Worm (Caenorhabditis elegans): ENCODE results near the gene R05D3.3.

DNA sequence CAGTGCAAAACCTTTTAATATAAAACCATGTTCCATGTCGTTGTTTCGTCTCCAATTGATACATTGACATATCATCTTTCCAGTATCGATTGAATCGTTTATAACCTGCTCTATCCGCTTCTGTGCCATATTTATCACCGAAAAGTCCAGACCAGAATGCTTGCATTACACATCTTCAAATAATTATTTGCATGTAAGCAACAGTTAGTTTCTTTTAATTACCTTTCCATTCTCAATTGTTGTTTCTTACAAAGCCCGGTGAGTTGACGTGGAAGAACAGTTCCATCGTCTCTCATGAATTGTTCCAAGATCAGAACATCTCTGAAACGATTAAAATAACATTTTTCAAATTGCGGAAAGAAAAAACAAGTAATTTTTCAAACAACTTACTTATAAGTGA is 32.6 kb upstream of the R05D3.3 start, which contains the start of gene iglr-2:
- TF ChIP-seq nfya-1 (tag; optimal IDR thresholded peaks at IDR 0.05) (no peak), dve-1 (tag; optimal IDR thresholded peaks at IDR 0.05) (no peak), pha-4 (tag; optimal IDR thresholded peaks at IDR 0.05) (no peak), ceh-45 (GFP tag; IDR thresholded peaks at IDR 0.05) (no peak), fkh-10 (GFP tag; optimal IDR thresholded peaks at IDR 0.05) (no peak), K09A11.1 (tag; optimal IDR thresholded peaks at IDR 0.05; ENCODE audit: insufficient read depth) (no peak), nhr-11 (tag; optimal IDR thresholded peaks at IDR 0.05) (no peak), hlh-8 (tag; optimal IDR thresholded peaks at IDR 0.05) (no peak), pag-3 (tag; optimal IDR thresholded peaks at IDR 0.05; ENCODE audit: borderline replicate concordance) (no peak), F13H6.1 (tag; optimal IDR thresholded peaks at IDR 0.05) (no peak), elt-2 (tag; optimal IDR thresholded peaks at IDR 0.05) (no peak), fax-1 (tag; optimal IDR thresholded peaks at IDR 0.05) (no peak)
